Worm (Caenorhabditis elegans) whole organism, young adult: ENCODE results near the gene D1086.11.
A peak's percentile ranks its signal among the peaks of the same experiment; 100 is the strongest.

Experiments
- C06A6.2 ChIP-seq: fragments of 200-800 bp; sonication (Bioruptor generic); conservative IDR thresholded peaks from 2 replicates; pipeline ENCODE4 v1.3.6; 2022; ENCODE audit warnings: missing genetic modification characterization, missing compliant biosample characterization
- F33H1.4 ChIP-seq: fragments of 200-800 bp; sonication (Bioruptor generic); IDR thresholded peaks from 2 replicates; pipeline ENCODE4 v1.3.6; 2022; ENCODE audit warnings: missing genetic modification reagents, missing genetic modification characterization, missing compliant biosample characterization
- K11D2.4 ChIP-seq: fragments of 200-800 bp; sonication (Bioruptor generic); IDR thresholded peaks from 2 replicates; pipeline ENCODE4 v1.3.6; 2022; ENCODE audit warnings: missing genetic modification reagents, missing genetic modification characterization, missing compliant biosample characterization
- Y53G8AR.9 ChIP-seq: fragments of 200-800 bp; sonication (Bioruptor generic); conservative IDR thresholded peaks from 2 replicates; pipeline ENCODE4 v1.3.6; 2022; ENCODE audit warnings: missing genetic modification reagents, missing genetic modification characterization, missing compliant biosample characterization
- ama-1 ChIP-seq, 3 experiments: fragments of 150-350 bp in 1 of 3; sonication (generic microtip) in 2 of 3; optimal IDR thresholded peaks; 2 replicates each; lab custom pipeline; 2014 to 2018; ENCODE audit warnings: missing biosample characterization in 2 of 3, missing genetic modification characterization in 2 of 3, missing genetic modification reagents in 2 of 3
- attf-6 ChIP-seq: fragments of 200-800 bp; sonication (Bioruptor generic); IDR thresholded peaks from 2 replicates; pipeline ENCODE4 v1.3.6; 2022; ENCODE audit warnings: missing genetic modification reagents, missing genetic modification characterization, missing compliant biosample characterization
- dox-1 ChIP-seq: fragments of 200-800 bp; sonication (Bioruptor generic); IDR thresholded peaks from 2 replicates; pipeline ENCODE4 v1.3.6; 2022; ENCODE audit warnings: missing genetic modification reagents, missing genetic modification characterization, missing compliant biosample characterization
- egrh-3 ChIP-seq: fragments of 200-800 bp; sonication (Bioruptor generic); IDR thresholded peaks from 2 replicates; pipeline ENCODE4 v1.3.6; 2022; ENCODE audit warnings: missing genetic modification reagents, missing genetic modification characterization, missing compliant biosample characterization
- hrde-1 ChIP-seq: sonication (generic microtip); optimal IDR thresholded peaks from 2 replicates; lab custom pipeline; 2016; ENCODE audit warnings: missing genetic modification characterization, mild to moderate bottlenecking, missing compliant biosample characterization, moderate library complexity, missing genotype, missing genetic modification reagents, borderline replicate concordance
- lag-1 ChIP-seq: fragments of 200-800 bp; sonication (Bioruptor generic); IDR thresholded peaks from 2 replicates; pipeline ENCODE4 v1.3.6; 2022; ENCODE audit warnings: missing genetic modification reagents, missing genetic modification characterization, missing compliant biosample characterization
- lin-26 ChIP-seq: fragments of 200-800 bp; sonication (Bioruptor generic); IDR thresholded peaks from 2 replicates; pipeline ENCODE4 v1.3.6; 2022; ENCODE audit warnings: missing genetic modification reagents, missing genetic modification characterization, missing compliant biosample characterization
- lin-40 ChIP-seq: sonication (generic microtip); optimal IDR thresholded peaks from 2 replicates; lab custom pipeline; 2016; ENCODE audit warnings: missing genetic modification characterization, mild to moderate bottlenecking, missing compliant biosample characterization, missing genotype, missing genetic modification reagents
- lsl-1 ChIP-seq: fragments of 200-800 bp; sonication (Bioruptor generic); optimal IDR thresholded peaks from 2 replicates; lab custom pipeline; 2018; ENCODE audit warnings: mild to moderate bottlenecking, missing genetic modification characterization, moderate library complexity, missing compliant biosample characterization
- madf-6 ChIP-seq: fragments of 200-800 bp; sonication (Bioruptor generic); IDR thresholded peaks from 2 replicates; pipeline ENCODE4 v1.3.6; 2022; ENCODE audit warnings: missing genetic modification reagents, missing genetic modification characterization, missing compliant biosample characterization
- mcd-1 ChIP-seq: fragments of 200-800 bp; sonication (Bioruptor generic); IDR thresholded peaks from 2 replicates; pipeline ENCODE4 v1.3.6; 2022; ENCODE audit warnings: missing genetic modification reagents, missing genetic modification characterization, missing compliant biosample characterization
- pha-4 ChIP-seq: fragments of 150-350 bp; sonication (generic microtip); optimal IDR thresholded peaks from 2 replicates; lab custom pipeline; 2014; ENCODE audit warnings: missing biosample characterization, missing genetic modification reagents, missing genetic modification characterization
- unc-130 ChIP-seq: sonication (generic microtip); optimal IDR thresholded peaks from 2 replicates; lab custom pipeline; 2016; ENCODE audit warnings: missing genetic modification reagents, missing genetic modification characterization, missing compliant biosample characterization
- zfh-2 ChIP-seq: fragments of 200-800 bp; sonication (Bioruptor generic); conservative IDR thresholded peaks from 2 replicates; pipeline ENCODE4 v1.3.6; 2022; ENCODE audit warnings: missing genetic modification reagents, missing genetic modification characterization, missing compliant biosample characterization
- ztf-25 ChIP-seq: fragments of 200-800 bp; sonication (Bioruptor generic); IDR thresholded peaks from 2 replicates; pipeline ENCODE4 v1.3.6; 2022; ENCODE audit warnings: missing genetic modification reagents, missing genetic modification characterization, missing compliant biosample characterization

Gene D1086.11

ce11 chrV:14120674-14121073 lies 46.4 kb downstream of the D1086.11 start:
- peak; percentile 24; the same call in 1 of the 2 replicates for TF ChIP-seq egrh-3
- TF ChIP-seq K11D2.4 (GFP tag; lab: Robert Waterston, UW) = peak; percentile 26; the same call in 1 of the 2 replicates
- no peak for TF ChIP-seq pha-4 (tag; lab: Kevin White, UChicago)
- TF ChIP-seq zfh-2 (GFP tag; lab: Robert Waterston, UW) = peak; percentile 58; the same call in 1 of the 2 replicates

- TF ChIP-seq lsl-1 (GFP tag; lab: Kevin White, UChicago) = no peak
- TF ChIP-seq lag-1 (GFP tag; lab: Robert Waterston, UW) = no peak
- TF ChIP-seq F33H1.4 (GFP tag; lab: Robert Waterston, UW) = no peak
- no peak for TF ChIP-seq C06A6.2 (GFP tag; lab: Robert Waterston, UW)
- no peak for TF ChIP-seq ama-1 (optimal IDR thresholded peaks at IDR 0.05; lab: Kevin White, UChicago)
- TF ChIP-seq ama-1 (GFP tag; optimal IDR thresholded peaks at IDR 0.05; lab: Kevin White, UChicago) = no peak
- no peak for TF ChIP-seq lin-40 (tag; lab: Kevin White, UChicago)
- no peak for TF ChIP-seq attf-6 (GFP tag; lab: Robert Waterston, UW)
- TF ChIP-seq hrde-1 (tag; lab: Kevin White, UChicago) = no peak
- TF ChIP-seq unc-130 = no peak
- TF ChIP-seq, all 124 proteins: peak for 0
Measured at ce11 chrV:14123176-14123575, 48.9 kb downstream of the D1086.11 start.

- TF ChIP-seq F33H1.4 (GFP tag; lab: Robert Waterston, UW) (peak; percentile 77), dox-1 (peak; percentile 44; the same call in 1 of the 2 replicates), lin-26 (0 out of 2 replicates have a peak, but pooled peaks have one; percentile 41), mcd-1 (GFP tag; lab: Robert Waterston, UW) (peak; percentile 51), ztf-25 (GFP tag; lab: Robert Waterston, UW) (0 out of 2 replicates have a peak, but pooled peaks have one; percentile 21), Y53G8AR.9 (GFP tag; lab: Robert Waterston, UW) (0 out of 2 replicates have a peak, but pooled peaks have one; percentile 39), madf-6 (GFP tag; lab: Robert Waterston, UW) (peak; percentile 24; the same call in 1 of the 2 replicates)
Measured at ce11 chrV:14124187-14124586, 49.9 kb downstream of the D1086.11 start.
